Worm (Caenorhabditis elegans) whole organism, L1 larva: ENCODE measurements around the gene T01B7.5.

Experiments used
- C04F5.9 ChIP-seq: sonication (generic microtip); optimal IDR thresholded peaks from 2 replicates; lab custom pipeline; 2016; ENCODE audit warnings: missing genetic modification characterization, missing compliant biosample characterization
- C16A3.4 ChIP-seq: fragments of 150-350 bp; optimal IDR thresholded peaks from 2 replicates; lab custom pipeline; 2014; ENCODE audit warnings: missing biosample characterization, missing genetic modification characterization
- C34B4.2 ChIP-seq: sonication (generic microtip); optimal IDR thresholded peaks from 2 replicates; lab custom pipeline; 2017; ENCODE audit warnings: mild to moderate bottlenecking, missing genetic modification characterization, missing compliant biosample characterization
- F16B12.6 ChIP-seq: fragments of 150-350 bp; optimal IDR thresholded peaks from 2 replicates; lab custom pipeline; 2014; ENCODE audit warnings: missing biosample characterization, missing genetic modification characterization
- aha-1 ChIP-seq: fragments of 150-350 bp; optimal IDR thresholded peaks from 2 replicates; lab custom pipeline; 2014; ENCODE audit warnings: missing biosample characterization, missing genetic modification characterization
- alr-1 ChIP-seq: fragments of 200-800 bp; sonication (Bioruptor generic); optimal IDR thresholded peaks from 2 replicates; lab custom pipeline; 2018; ENCODE audit warnings: borderline replicate concordance, mild to moderate bottlenecking, missing genetic modification characterization, missing compliant biosample characterization
- aly-2 ChIP-seq: fragments of 150-350 bp; optimal IDR thresholded peaks from 2 replicates; lab custom pipeline; 2014; ENCODE audit warnings: missing biosample characterization, missing genetic modification characterization
- blmp-1 ChIP-seq: fragments of 150-350 bp; optimal IDR thresholded peaks from 2 replicates; lab custom pipeline; 2014; ENCODE audit warnings: missing biosample characterization, missing genetic modification characterization
- ceh-63 ChIP-seq: fragments of 200-800 bp; sonication (Bioruptor generic); optimal IDR thresholded peaks from 2 replicates; lab custom pipeline; 2018; ENCODE audit warnings: mild to moderate bottlenecking, missing genetic modification characterization, missing compliant biosample characterization
- ceh-8 ChIP-seq: fragments of 200-800 bp; sonication (Bioruptor generic); optimal IDR thresholded peaks from 2 replicates; lab custom pipeline; 2018; ENCODE audit warnings: mild to moderate bottlenecking, missing genetic modification characterization, moderate library complexity, missing compliant biosample characterization
- ceh-88 ChIP-seq: fragments of 200-800 bp; sonication (Bioruptor generic); IDR thresholded peaks from 2 replicates; pipeline ENCODE4 v1.3.6; 2022; ENCODE audit warnings: missing genetic modification characterization, missing compliant biosample characterization
- ceh-90 ChIP-seq: sonication (generic microtip); optimal IDR thresholded peaks from 2 replicates; lab custom pipeline; 2016; ENCODE audit warnings: missing genetic modification characterization, missing compliant biosample characterization
- dpl-1 ChIP-seq, 3 experiments: fragments of 150-350 bp in 2 of 3; sonication (generic microtip) in 1 of 3; optimal IDR thresholded peaks; 2 replicates each; lab custom pipeline; 2014 to 2017; ENCODE audit warnings: missing biosample characterization in 3 of 3, missing genetic modification characterization in 3 of 3, missing genetic modification reagents in 3 of 3
- efl-1 ChIP-seq, 4 experiments: fragments of 150-350 bp; optimal IDR thresholded peaks in 3 of 4; peaks in 1 of 4; 1 replicate in 1 of 4; 2 replicates in 3 of 4; lab custom pipeline; 2014; ENCODE audit warnings: missing biosample characterization in 2 of 4, missing genetic modification characterization in 2 of 4, missing genetic modification reagents in 2 of 4
- egl-13 ChIP-seq: sonication (generic microtip); optimal IDR thresholded peaks from 2 replicates; lab custom pipeline; 2016; ENCODE audit warnings: missing genotype, missing genetic modification reagents, missing genetic modification characterization, missing compliant biosample characterization
- egl-27 ChIP-seq, 2 experiments: fragments of 150-350 bp in 1 of 2; sonication (generic microtip); optimal IDR thresholded peaks; 3 replicates each; lab custom pipeline; 2017 to 2018; ENCODE audit warnings: missing biosample characterization in 2 of 2, missing genetic modification characterization in 2 of 2, missing genetic modification reagents in 2 of 2
- elt-2 ChIP-seq: sonication (generic microtip); optimal IDR thresholded peaks from 2 replicates; lab custom pipeline; 2016; ENCODE audit warnings: missing genetic modification characterization, mild to moderate bottlenecking, inconsistent platforms, missing compliant biosample characterization, missing genetic modification reagents
- ets-5 ChIP-seq: fragments of 200-800 bp; sonication (Bioruptor generic); IDR thresholded peaks from 2 replicates; pipeline ENCODE4 v1.3.6; 2022; ENCODE audit warnings: missing genetic modification characterization, missing compliant biosample characterization
- fkh-10 ChIP-seq: sonication (generic microtip); optimal IDR thresholded peaks from 2 replicates; lab custom pipeline; 2017; ENCODE audit warnings: missing biosample characterization, missing genetic modification reagents, missing genetic modification characterization
- fkh-8 ChIP-seq: sonication (generic microtip); optimal IDR thresholded peaks from 2 replicates; lab custom pipeline; 2016; ENCODE audit warnings: mild to moderate bottlenecking, missing genetic modification characterization, missing compliant biosample characterization
- fos-1 ChIP-seq: fragments of 150-350 bp; optimal IDR thresholded peaks from 2 replicates; lab custom pipeline; 2014; ENCODE audit warnings: missing biosample characterization, missing genetic modification characterization
- hlh-4 ChIP-seq: sonication (generic microtip); optimal IDR thresholded peaks from 2 replicates; lab custom pipeline; 2016; ENCODE audit warnings: mild to moderate bottlenecking, missing genetic modification characterization, missing compliant biosample characterization
- hpl-2 ChIP-seq: fragments of 150-350 bp; optimal IDR thresholded peaks from 2 replicates; lab custom pipeline; 2014; ENCODE audit warnings: missing biosample characterization, missing genetic modification reagents, missing genetic modification characterization
- lin-15B ChIP-seq: fragments of 150-350 bp; sonication (generic microtip); optimal IDR thresholded peaks from 3 replicates; lab custom pipeline; 2014; ENCODE audit warnings: missing biosample characterization, missing genetic modification characterization
- lin-35 ChIP-seq, 2 experiments: fragments of 150-350 bp; optimal IDR thresholded peaks; 2 replicates each; lab custom pipeline; 2014; ENCODE audit warnings: missing biosample characterization in 2 of 2, missing genetic modification characterization in 2 of 2, missing genetic modification reagents in 2 of 2
- lsy-2 ChIP-seq, 2 experiments: fragments of 150-350 bp; optimal IDR thresholded peaks; 2 replicates each; lab custom pipeline; 2014; ENCODE audit warnings: missing biosample characterization in 2 of 2, missing genetic modification characterization in 2 of 2
- mdl-1 ChIP-seq, 2 experiments: fragments of 150-350 bp; optimal IDR thresholded peaks; 2 replicates each; lab custom pipeline; 2014 to 2017; ENCODE audit warnings: missing biosample characterization in 2 of 2, missing genetic modification characterization in 2 of 2, inconsistent platforms in 1 of 2
- mep-1 ChIP-seq: fragments of 150-350 bp; optimal IDR thresholded peaks from 2 replicates; lab custom pipeline; 2014; ENCODE audit warnings: missing biosample characterization, missing genetic modification characterization
- nhr-12 ChIP-seq: sonication (generic microtip); optimal IDR thresholded peaks from 2 replicates; lab custom pipeline; 2017; ENCODE audit warnings: missing biosample characterization, missing genetic modification characterization
- nhr-20 ChIP-seq: sonication (generic microtip); optimal IDR thresholded peaks from 2 replicates; lab custom pipeline; 2016; ENCODE audit warnings: mild to moderate bottlenecking, missing genetic modification characterization, missing compliant biosample characterization
- nhr-237 ChIP-seq: fragments of 150-350 bp; optimal IDR thresholded peaks from 2 replicates; lab custom pipeline; 2014; ENCODE audit warnings: missing biosample characterization, missing genetic modification characterization
- nhr-71 ChIP-seq: sonication (generic microtip); optimal IDR thresholded peaks from 2 replicates; lab custom pipeline; 2016; ENCODE audit warnings: mild to moderate bottlenecking, missing genetic modification characterization, moderate library complexity, missing compliant biosample characterization
- nhr-76 ChIP-seq: sonication (generic microtip); optimal IDR thresholded peaks from 2 replicates; lab custom pipeline; 2017; ENCODE audit warnings: missing biosample characterization, missing genetic modification characterization
- nhr-90 ChIP-seq: sonication (generic microtip); optimal IDR thresholded peaks from 2 replicates; lab custom pipeline; 2016; ENCODE audit warnings: mild to moderate bottlenecking, missing genetic modification characterization, missing compliant biosample characterization; ENCODE audit not compliant: poor library complexity
- pax-3 ChIP-seq: fragments of 200-800 bp; sonication (Bioruptor generic); optimal IDR thresholded peaks from 2 replicates; lab custom pipeline; 2018; ENCODE audit warnings: mild to moderate bottlenecking, missing genetic modification characterization, moderate library complexity, missing compliant biosample characterization
- snpc-4 ChIP-seq: fragments of 150-350 bp; optimal IDR thresholded peaks from 2 replicates; lab custom pipeline; 2014; ENCODE audit warnings: missing biosample characterization, missing genetic modification characterization
- sptf-1 ChIP-seq: fragments of 150-350 bp; optimal IDR thresholded peaks from 2 replicates; lab custom pipeline; 2014; ENCODE audit warnings: missing biosample characterization, missing genetic modification characterization
- sup-37 ChIP-seq: fragments of 200-800 bp; sonication (Bioruptor generic); optimal IDR thresholded peaks from 2 replicates; lab custom pipeline; 2018; ENCODE audit warnings: mild to moderate bottlenecking, missing genetic modification characterization, missing compliant biosample characterization
- tbx-2 ChIP-seq: sonication (generic microtip); optimal IDR thresholded peaks from 2 replicates; lab custom pipeline; 2016; ENCODE audit warnings: missing genetic modification characterization, missing compliant biosample characterization
- tlp-1 ChIP-seq: fragments of 150-350 bp; optimal IDR thresholded peaks from 2 replicates; lab custom pipeline; 2014; ENCODE audit warnings: missing biosample characterization, missing genetic modification characterization
- unc-62 ChIP-seq: fragments of 150-350 bp; optimal IDR thresholded peaks from 2 replicates; lab custom pipeline; 2014; ENCODE audit warnings: missing biosample characterization, missing genetic modification reagents, missing genetic modification characterization
- unc-86 ChIP-seq: sonication (generic microtip); optimal IDR thresholded peaks from 2 replicates; lab custom pipeline; 2016; ENCODE audit warnings: missing genetic modification characterization, missing compliant biosample characterization
- unc-98 ChIP-seq: fragments of 200-800 bp; sonication (Bioruptor generic); IDR thresholded peaks from 2 replicates; pipeline ENCODE4 v1.3.6; 2022; ENCODE audit warnings: missing genetic modification characterization, missing compliant biosample characterization
- vab-15 ChIP-seq: sonication (generic microtip); optimal IDR thresholded peaks from 2 replicates; lab custom pipeline; 2017; ENCODE audit warnings: missing genotype, mild to moderate bottlenecking, missing genetic modification characterization, missing compliant biosample characterization
- zag-1 ChIP-seq: fragments of 150-350 bp; optimal IDR thresholded peaks from 2 replicates; lab custom pipeline; 2014; ENCODE audit warnings: missing biosample characterization, missing genetic modification characterization
- ztf-11 ChIP-seq, 2 experiments: sonication (generic microtip); optimal IDR thresholded peaks; 2 replicates each; lab custom pipeline; 2016 to 2017; ENCODE audit warnings: missing genetic modification characterization in 2 of 2, missing biosample characterization in 1 of 2, missing compliant biosample characterization in 1 of 2

Gene T01B7.5

ce11 chrII:8716231-8716878 is at the start of gene T01B7.5, which contains the start of gene cyn-11 (continued):
- TF ChIP-seq pax-3 = no peak
- TF ChIP-seq fos-1 (tag; lab: Kevin White, UChicago) = no peak
- TF ChIP-seq unc-62 = no peak
- TF ChIP-seq egl-27 (tag; optimal IDR thresholded peaks at IDR 0.05; lab: Kevin White, UChicago) = no peak
- no peak for TF ChIP-seq ceh-88 (GFP tag; lab: Robert Waterston, UW)
- no peak for TF ChIP-seq zag-1 (tag; lab: Kevin White, UChicago)
- no peak for TF ChIP-seq elt-2
- no peak for TF ChIP-seq sptf-1 (tag; lab: Kevin White, UChicago)
- TF ChIP-seq nhr-237 = no peak
- TF ChIP-seq nhr-12 (tag; lab: Kevin White, UChicago) = no peak
- TF ChIP-seq unc-98 (GFP tag; lab: Robert Waterston, UW) = no peak
- TF ChIP-seq dpl-1 (GFP tag; optimal IDR thresholded peaks at IDR 0.05; lab: Kevin White, UChicago) = peak; percentile 2 to 54 (median 7)
- TF ChIP-seq nhr-76 (tag; lab: Kevin White, UChicago) = no peak
- TF ChIP-seq sup-37 (GFP tag; lab: Kevin White, UChicago) = no peak
- TF ChIP-seq C04F5.9 (tag; lab: Kevin White, UChicago) = no peak
- TF ChIP-seq fkh-8 = no peak
- TF ChIP-seq ceh-8 (GFP tag; lab: Kevin White, UChicago) = no peak
- no peak for TF ChIP-seq tlp-1 (tag; lab: Kevin White, UChicago)
- no peak for TF ChIP-seq mdl-1 (tag; optimal IDR thresholded peaks at IDR 0.05; lab: Kevin White, UChicago)
- TF ChIP-seq tbx-2 (tag; lab: Kevin White, UChicago) = no peak
- TF ChIP-seq lsy-2 (tag; optimal IDR thresholded peaks at IDR 0.05; lab: Kevin White, UChicago) = peak; percentile 27 to 54
- TF ChIP-seq snpc-4 (tag; lab: Kevin White, UChicago) = no peak
- TF ChIP-seq aly-2 = no peak
- no peak for TF ChIP-seq fkh-10
- no peak for TF ChIP-seq egl-13 (tag; lab: Kevin White, UChicago)
- peak; percentile 52 for TF ChIP-seq blmp-1
- no peak for TF ChIP-seq lin-15B (tag; lab: Kevin White, UChicago)
- peak; percentile 31 for TF ChIP-seq C16A3.4 (tag; lab: Kevin White, UChicago)
- TF ChIP-seq vab-15 = no peak
- no peak for TF ChIP-seq ztf-11 (tag; optimal IDR thresholded peaks at IDR 0.05; lab: Kevin White, UChicago)
- TF ChIP-seq ceh-63 (GFP tag; lab: Kevin White, UChicago) = no peak
- no peak for TF ChIP-seq F16B12.6 (tag; lab: Kevin White, UChicago)

DNA sequence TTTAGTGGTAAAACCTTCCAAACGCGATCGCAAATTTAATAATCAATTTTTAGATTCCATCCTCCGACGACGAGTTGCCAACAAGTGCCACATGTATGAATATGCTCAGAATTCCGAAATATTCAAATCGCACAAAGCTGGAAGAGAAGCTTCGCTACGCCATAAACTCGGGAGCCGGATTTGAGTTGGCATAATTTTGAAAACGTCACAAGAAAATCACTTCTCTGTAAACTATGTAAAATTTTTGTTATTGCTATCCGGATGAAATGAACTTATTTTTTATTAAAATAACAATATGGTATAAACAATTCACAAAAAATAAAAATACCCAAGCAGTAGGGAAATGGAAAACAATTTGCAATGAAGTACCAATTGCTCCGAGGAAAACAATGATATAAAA is 47.8 kb upstream of the T01B7.5 start:
- TF ChIP-seq unc-62 (no peak), efl-1 (optimal IDR thresholded peaks at IDR 0.05; lab: Kevin White, UChicago) (no peak), efl-1 (GFP tag; optimal IDR thresholded peaks at IDR 0.05 in 1 of 2; lab: Kevin White, UChicago) (peak in 1 of 2 experiments; percentile 74)

DNA sequence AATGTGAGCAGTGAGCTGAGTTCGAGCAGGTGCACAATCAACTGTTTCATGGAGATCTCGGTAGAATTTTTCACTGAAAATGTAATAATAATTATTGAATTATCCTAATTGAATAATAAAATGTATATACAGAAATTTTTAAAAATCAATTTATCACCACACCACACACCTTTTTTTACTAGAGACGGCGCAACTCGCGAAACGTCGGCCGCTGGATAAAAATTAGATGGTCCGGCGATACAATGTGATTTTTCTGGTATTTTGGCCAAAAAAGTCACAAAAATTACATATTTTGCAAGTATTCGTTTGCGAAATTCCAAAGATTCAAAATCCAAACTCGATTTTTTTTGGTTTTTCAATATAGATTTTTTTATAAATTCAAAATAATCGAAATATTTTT is 45.8 kb upstream of the T01B7.5 start:
- TF ChIP-seq efl-1 (optimal IDR thresholded peaks at IDR 0.05; lab: Kevin White, UChicago) (no peak), efl-1 (GFP tag; optimal IDR thresholded peaks at IDR 0.05 in 1 of 2; lab: Kevin White, UChicago) (peak in 1 of 2 experiments; percentile 79), lin-35 (GFP tag; optimal IDR thresholded peaks at IDR 0.05; lab: Kevin White, UChicago) (no peak), aha-1 (tag; lab: Kevin White, UChicago) (no peak), ceh-63 (GFP tag; lab: Kevin White, UChicago) (no peak)

DNA sequence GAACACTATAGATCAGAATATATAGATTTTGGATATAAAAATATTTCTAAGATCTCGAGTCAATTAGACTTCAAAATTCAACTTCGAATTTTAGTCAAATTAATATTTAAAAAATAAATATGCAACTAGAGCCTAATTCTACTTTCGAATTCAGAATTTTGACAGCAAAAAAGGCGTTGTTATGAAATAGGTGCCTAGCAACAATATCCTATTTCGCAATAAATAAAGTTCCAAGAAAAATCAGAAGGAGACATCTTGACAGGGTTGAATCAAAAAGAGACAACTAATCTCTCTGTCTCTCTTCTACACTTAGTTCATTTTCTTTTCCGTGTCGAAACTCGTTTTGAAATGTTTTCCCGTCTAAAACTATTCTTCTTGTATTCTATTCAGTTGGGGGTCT is 41.3 kb upstream of the T01B7.5 start:
- peak; percentile 2 for TF ChIP-seq nhr-71 (tag; lab: Kevin White, UChicago)
- TF ChIP-seq snpc-4 (tag; lab: Kevin White, UChicago) = no peak
- TF ChIP-seq egl-27 (tag; optimal IDR thresholded peaks at IDR 0.05; lab: Kevin White, UChicago) = no peak
- no peak for TF ChIP-seq lin-35 (GFP tag; optimal IDR thresholded peaks at IDR 0.05; lab: Kevin White, UChicago)
- no peak for TF ChIP-seq aha-1 (tag; lab: Kevin White, UChicago)
- TF ChIP-seq sup-37 (GFP tag; lab: Kevin White, UChicago) = no peak
- TF ChIP-seq nhr-20 = no peak
- no peak for TF ChIP-seq vab-15
- TF ChIP-seq dpl-1 (GFP tag; optimal IDR thresholded peaks at IDR 0.05; lab: Kevin White, UChicago) = no peak
- no peak for TF ChIP-seq hpl-2 (GFP tag; lab: Kevin White, UChicago)
- no peak for TF ChIP-seq alr-1 (tag; lab: Kevin White, UChicago)
- TF ChIP-seq elt-2 = no peak
- TF ChIP-seq tlp-1 (tag; lab: Kevin White, UChicago) = no peak
- no peak for TF ChIP-seq mep-1 (tag; lab: Kevin White, UChicago)
- no peak for TF ChIP-seq hlh-4 (tag; lab: Kevin White, UChicago)
- TF ChIP-seq C16A3.4 (tag; lab: Kevin White, UChicago) = no peak
- TF ChIP-seq ets-5 (GFP tag; lab: Robert Waterston, UW) = no peak
- no peak for TF ChIP-seq nhr-90
- no peak for TF ChIP-seq ceh-90 (tag; lab: Kevin White, UChicago)
- TF ChIP-seq unc-86 (tag; lab: Kevin White, UChicago) = no peak
- no peak for TF ChIP-seq unc-98 (GFP tag; lab: Robert Waterston, UW)
- TF ChIP-seq C34B4.2 (tag; lab: Kevin White, UChicago) = no peak
